Worm (Caenorhabditis elegans): ENCODE results near the gene F23F12.3.

ce11 chrIII:6464913-6465312 lies 35.4 kb upstream of the F23F12.3 start, which contains the start of gene nduf-2.2:
- no peak for TF ChIP-seq ceh-83 (GFP tag; optimal IDR thresholded peaks at IDR 0.05)
- TF ChIP-seq lsy-2 (tag; optimal IDR thresholded peaks at IDR 0.05), result no peak

All from whole organism, mixed stage, embryonic.